Worm (Caenorhabditis elegans) whole organism, young adult: ENCODE data around the gene M05D6.2.
A peak's percentile ranks its signal among the peaks of the same experiment; 100 is the strongest.

Experiments used
- F49E8.2 ChIP-seq: sonication (generic microtip); optimal IDR thresholded peaks from 3 replicates; lab custom pipeline; 2017; ENCODE audit warnings: missing genetic modification characterization, mild to moderate bottlenecking, missing compliant biosample characterization, antibody characterized with exemption, moderate library complexity; ENCODE audit not compliant: insufficient read depth
- ZK185.1 ChIP-seq: sonication (generic microtip); optimal IDR thresholded peaks from 2 replicates; lab custom pipeline; 2016; ENCODE audit warnings: mild to moderate bottlenecking, missing genetic modification characterization, missing compliant biosample characterization; ENCODE audit not compliant: poor library complexity, severe bottlenecking
- cebp-1 ChIP-seq, 2 experiments: fragments of 200-800 bp in 1 of 2; sonication (Bioruptor generic) in 1 of 2; sonication (generic microtip) in 1 of 2; IDR thresholded peaks in 1 of 2; optimal IDR thresholded peaks in 1 of 2; 2 replicates each; pipeline versions ENCODE4 v1.3.6 to Lab custom; 2017 to 2022; ENCODE audit warnings: missing compliant biosample characterization in 2 of 2, missing genetic modification characterization in 2 of 2, mild to moderate bottlenecking in 1 of 2, missing genetic modification reagents in 1 of 2, moderate library complexity in 1 of 2
- him-1 ChIP-seq: sonication (generic microtip); optimal IDR thresholded peaks from 2 replicates; lab custom pipeline; 2016; ENCODE audit warnings: missing genotype, missing genetic modification reagents, missing genetic modification characterization, missing compliant biosample characterization
- let-607 ChIP-seq, 2 experiments: fragments of 200-800 bp in 1 of 2; sonication (Bioruptor generic) in 1 of 2; sonication (generic microtip) in 1 of 2; optimal IDR thresholded peaks; 2 replicates each; lab custom pipeline; 2016 to 2018; ENCODE audit warnings: mild to moderate bottlenecking in 2 of 2, missing compliant biosample characterization in 2 of 2, missing genetic modification characterization in 2 of 2, moderate library complexity in 2 of 2, missing genotype in 1 of 2
- lsl-1 ChIP-seq: fragments of 200-800 bp; sonication (Bioruptor generic); optimal IDR thresholded peaks from 2 replicates; lab custom pipeline; 2018; ENCODE audit warnings: mild to moderate bottlenecking, missing genetic modification characterization, moderate library complexity, missing compliant biosample characterization
- madf-6 ChIP-seq: fragments of 200-800 bp; sonication (Bioruptor generic); IDR thresholded peaks from 2 replicates; pipeline ENCODE4 v1.3.6; 2022; ENCODE audit warnings: missing genetic modification reagents, missing genetic modification characterization, missing compliant biosample characterization
- mxl-1 ChIP-seq: sonication (generic microtip); optimal IDR thresholded peaks from 2 replicates; lab custom pipeline; 2016; ENCODE audit warnings: missing genetic modification characterization, missing compliant biosample characterization
- snpc-4 ChIP-seq, 5 experiments: fragments of 150-350 bp in 1 of 5; sonication (generic microtip) in 4 of 5; optimal IDR thresholded peaks; 2 replicates each; lab custom pipeline; 2014 to 2018; ENCODE audit warnings: missing genetic modification characterization in 5 of 5, missing biosample characterization in 3 of 5, antibody characterized with exemption in 2 of 5, mild to moderate bottlenecking in 2 of 5, missing compliant biosample characterization in 2 of 5, missing genotype in 2 of 5, moderate library complexity in 2 of 5, missing genetic modification reagents in 1 of 5
- somi-1 ChIP-seq: fragments of 200-800 bp; sonication (Bioruptor generic); optimal IDR thresholded peaks from 2 replicates; lab custom pipeline; 2018; ENCODE audit warnings: mild to moderate bottlenecking, missing genetic modification characterization, missing compliant biosample characterization
- unc-62 ChIP-seq: fragments of 150-350 bp; optimal IDR thresholded peaks from 2 replicates; lab custom pipeline; 2014; ENCODE audit warnings: missing biosample characterization, missing genetic modification reagents, missing genetic modification characterization
- zfh-2 ChIP-seq: fragments of 200-800 bp; sonication (Bioruptor generic); conservative IDR thresholded peaks from 2 replicates; pipeline ENCODE4 v1.3.6; 2022; ENCODE audit warnings: missing genetic modification reagents, missing genetic modification characterization, missing compliant biosample characterization
- ztf-22 ChIP-seq: fragments of 200-800 bp; sonication (Bioruptor generic); optimal IDR thresholded peaks from 2 replicates; lab custom pipeline; 2018; ENCODE audit warnings: mild to moderate bottlenecking, missing genetic modification characterization, moderate library complexity, missing compliant biosample characterization

DNA sequence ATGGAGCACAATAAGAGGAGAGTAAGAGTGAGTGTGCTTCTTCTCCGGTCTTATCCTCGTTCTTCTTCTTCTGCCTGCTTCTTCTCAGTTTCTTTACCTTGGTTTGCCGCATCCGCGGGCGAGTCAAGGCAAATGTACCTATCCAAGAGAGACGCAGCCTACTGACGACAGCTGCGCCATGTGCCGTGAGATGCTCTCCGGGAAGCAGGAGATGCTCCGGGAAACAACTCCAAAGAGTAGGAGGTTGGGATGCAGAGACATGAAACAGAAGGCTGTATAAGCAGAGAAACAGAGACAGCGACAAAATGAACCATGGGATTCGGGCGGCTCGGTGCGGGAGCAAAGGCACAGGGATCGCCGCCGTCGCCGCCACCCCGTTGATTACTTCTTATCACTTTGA is 31.1 kb downstream of the M05D6.2 start:
- TF ChIP-seq let-607 (tag; optimal IDR thresholded peaks at IDR 0.05; lab: Kevin White, UChicago) (no peak), somi-1 (no peak), unc-62 (GFP tag; lab: Kevin White, UChicago) (no peak), him-1 (tag; lab: Kevin White, UChicago) (no peak), snpc-4 (GFP tag; optimal IDR thresholded peaks at IDR 0.05; lab: Kevin White, UChicago) (no peak), snpc-4 (tag; optimal IDR thresholded peaks at IDR 0.05; lab: Kevin White, UChicago) (no peak), zfh-2 (GFP tag; lab: Robert Waterston, UW) (no peak; the same call in 1 of the 2 replicates), madf-6 (GFP tag; lab: Robert Waterston, UW) (no peak), lsl-1 (GFP tag; lab: Kevin White, UChicago) (no peak), ztf-22 (GFP tag; lab: Kevin White, UChicago) (no peak), ZK185.1 (no peak), mxl-1 (tag; lab: Kevin White, UChicago) (no peak), F49E8.2 (tag; lab: Kevin White, UChicago) (no peak), cebp-1 (GFP tag; IDR thresholded peaks at IDR 0.05; lab: Robert Waterston, UW) (no peak), cebp-1 (tag; optimal IDR thresholded peaks at IDR 0.05; lab: Kevin White, UChicago) (peak; percentile 11)
